Fruit fly (Drosophila melanogaster) whole organism, embryonic: ENCODE data around the gene CG5815.

Experiments used
- Atf-2 ChIP-seq: fragments of 200-800 bp; sonication (Bioruptor generic); optimal IDR thresholded peaks from 2 replicates; lab custom pipeline; 2016; ENCODE audit warnings: missing biosample characterization, missing genetic modification characterization
- Bteb2 ChIP-seq: fragments of 200-800 bp; sonication (Bioruptor generic); optimal IDR thresholded peaks from 2 replicates; lab custom pipeline; 2016; ENCODE audit warnings: missing biosample characterization, missing genetic modification characterization
- CG10209 ChIP-seq: fragments of 200-800 bp; sonication (Bioruptor generic); optimal IDR thresholded peaks from 3 replicates; lab custom pipeline; 2017; ENCODE audit warnings: missing biosample characterization, mild to moderate bottlenecking, missing genetic modification characterization, missing genetic modification reagents
- CG10543 ChIP-seq: fragments of 200-800 bp; sonication (Bioruptor generic); optimal IDR thresholded peaks from 3 replicates; lab custom pipeline; 2017; ENCODE audit warnings: missing biosample characterization, mild to moderate bottlenecking, missing genetic modification characterization, moderate library complexity
- CG11504 ChIP-seq: fragments of 200-800 bp; sonication (Bioruptor generic); optimal IDR thresholded peaks from 3 replicates; lab custom pipeline; 2019; ENCODE audit warnings: missing biosample characterization, mild to moderate bottlenecking, missing genetic modification characterization, moderate library complexity
- CG12155 ChIP-seq: fragments of 200-800 bp; sonication (Bioruptor generic); optimal IDR thresholded peaks from 3 replicates; lab custom pipeline; 2016; ENCODE audit warnings: missing biosample characterization, missing genetic modification characterization
- CG13123 ChIP-seq: fragments of 200-800 bp; sonication (Bioruptor generic); optimal IDR thresholded peaks from 2 replicates; lab custom pipeline; 2016; ENCODE audit warnings: missing biosample characterization, missing genetic modification characterization
- CG13424 ChIP-seq: fragments of 200-800 bp; sonication (Bioruptor generic); optimal IDR thresholded peaks from 2 replicates; lab custom pipeline; 2019; ENCODE audit warnings: missing biosample characterization, mild to moderate bottlenecking, missing genetic modification characterization, moderate library complexity
- CG1529 ChIP-seq: fragments of 200-800 bp; sonication (Bioruptor generic); optimal IDR thresholded peaks from 3 replicates; lab custom pipeline; 2018; ENCODE audit warnings: missing biosample characterization, missing genetic modification characterization
- CG15479 ChIP-seq: fragments of 200-800 bp; sonication (Bioruptor generic); optimal IDR thresholded peaks from 3 replicates; lab custom pipeline; 2019; ENCODE audit warnings: missing biosample characterization, mild to moderate bottlenecking, missing genetic modification characterization, moderate library complexity
- CG17328 ChIP-seq: fragments of 200-800 bp; sonication (Bioruptor generic); IDR thresholded peaks from 2 replicates; pipeline ENCODE4 v1.3.6; 2022; ENCODE audit warnings: missing biosample characterization, missing genetic modification characterization
- CG18619 ChIP-seq: fragments of 200-800 bp; sonication (Bioruptor generic); optimal IDR thresholded peaks from 3 replicates; lab custom pipeline; 2017; ENCODE audit warnings: missing biosample characterization, mild to moderate bottlenecking, missing genetic modification characterization
- CG2202 ChIP-seq: fragments of 200-800 bp; sonication (Bioruptor generic); optimal IDR thresholded peaks from 2 replicates; lab custom pipeline; 2018; ENCODE audit warnings: missing biosample characterization, mild to moderate bottlenecking, missing genetic modification characterization
- CG3065 ChIP-seq: fragments of 200-800 bp; sonication (Bioruptor generic); optimal IDR thresholded peaks from 2 replicates; lab custom pipeline; 2016; ENCODE audit warnings: missing biosample characterization, missing genetic modification characterization
- CG3281 ChIP-seq: fragments of 200-800 bp; sonication (Bioruptor generic); optimal IDR thresholded peaks from 3 replicates; lab custom pipeline; 2017; ENCODE audit warnings: missing biosample characterization, mild to moderate bottlenecking, missing genetic modification characterization
- CG3726 ChIP-seq: fragments of 200-800 bp; sonication (Bioruptor generic); IDR thresholded peaks from 3 replicates; pipeline ENCODE4, ENCODE4 v1.3.6; 2022; ENCODE audit warnings: missing biosample characterization, missing genetic modification characterization
- CG5245 ChIP-seq: fragments of 200-800 bp; sonication (Bioruptor generic); optimal IDR thresholded peaks from 3 replicates; lab custom pipeline; 2016; ENCODE audit warnings: missing biosample characterization, missing genetic modification characterization
- CG7271 ChIP-seq: fragments of 200-800 bp; sonication (Bioruptor generic); optimal IDR thresholded peaks from 2 replicates; lab custom pipeline; 2018; ENCODE audit warnings: missing biosample characterization, mild to moderate bottlenecking, missing genetic modification characterization, moderate library complexity
- CG7372 ChIP-seq: fragments of 200-800 bp; sonication (Bioruptor generic); IDR thresholded peaks from 2 replicates; pipeline ENCODE4 v1.3.6; 2022; ENCODE audit warnings: missing biosample characterization, missing genetic modification characterization
- CG8290 ChIP-seq, 3 experiments: fragments of 200-800 bp; sonication (Bioruptor generic); optimal IDR thresholded peaks; 2 replicates each; lab custom pipeline; 2016 to 2019; ENCODE audit warnings: missing biosample characterization in 3 of 3, missing genetic modification characterization in 3 of 3, mild to moderate bottlenecking in 2 of 3, moderate library complexity in 1 of 3
- CG9609 ChIP-seq: fragments of 200-800 bp; sonication (Bioruptor generic); optimal IDR thresholded peaks from 3 replicates; lab custom pipeline; 2016; ENCODE audit warnings: missing biosample characterization, missing genetic modification characterization
- CG9797 ChIP-seq: fragments of 200-800 bp; sonication (Bioruptor generic); optimal IDR thresholded peaks from 3 replicates; lab custom pipeline; 2018; ENCODE audit warnings: missing biosample characterization, mild to moderate bottlenecking, missing genetic modification characterization
- Camta ChIP-seq: fragments of 200-800 bp; sonication (Bioruptor generic); optimal IDR thresholded peaks from 2 replicates; lab custom pipeline; 2016; ENCODE audit warnings: missing biosample characterization, missing genetic modification characterization
- CoRest ChIP-seq: fragments of 200-800 bp; sonication (Bioruptor generic); optimal IDR thresholded peaks from 3 replicates; lab custom pipeline; 2018; ENCODE audit warnings: missing biosample characterization, mild to moderate bottlenecking, missing genetic modification characterization, moderate library complexity
- D19A ChIP-seq: fragments of 200-800 bp; optimal IDR thresholded peaks from 3 replicates; lab custom pipeline; 2019; ENCODE audit warnings: missing biosample characterization, mild to moderate bottlenecking, missing genetic modification characterization, moderate library complexity
- Dfd ChIP-seq, 2 experiments: fragments of >200 bp; optimal IDR thresholded peaks; 2 replicates each; lab custom pipeline; 2017; ENCODE audit warnings: missing biosample characterization in 2 of 2, missing genetic modification characterization in 2 of 2
- Dip3 ChIP-seq: fragments of 200-800 bp; sonication (Bioruptor generic); optimal IDR thresholded peaks from 3 replicates; lab custom pipeline; 2016; ENCODE audit warnings: missing biosample characterization, missing genetic modification characterization
- Hand ChIP-seq: fragments of 200-800 bp; sonication (Bioruptor generic); optimal IDR thresholded peaks from 2 replicates; lab custom pipeline; 2017; ENCODE audit warnings: mild to moderate bottlenecking, missing biosample characterization, missing genetic modification reagents, missing genetic modification characterization
- NC2β ChIP-seq: fragments of 200-800 bp; sonication (Bioruptor generic); optimal IDR thresholded peaks from 2 replicates; lab custom pipeline; 2016; ENCODE audit warnings: missing biosample characterization, missing genetic modification characterization
- NK7.1 ChIP-seq: fragments of 200-800 bp; sonication (Bioruptor generic); optimal IDR thresholded peaks from 3 replicates; lab custom pipeline; 2016; ENCODE audit warnings: missing biosample characterization, missing genetic modification characterization
- Poxn ChIP-seq: fragments of 200-800 bp; sonication (Bioruptor generic); IDR thresholded peaks from 2 replicates; pipeline ENCODE4 v1.3.6; 2022; ENCODE audit warnings: missing biosample characterization, missing genetic modification characterization
- Spps ChIP-seq: fragments of 200-800 bp; sonication (Bioruptor generic); optimal IDR thresholded peaks from 2 replicates; lab custom pipeline; 2018; ENCODE audit warnings: missing biosample characterization, mild to moderate bottlenecking, missing genetic modification characterization
- ase ChIP-seq: fragments of 200-800 bp; sonication (Bioruptor generic); IDR thresholded peaks from 3 replicates; pipeline ENCODE4 v1.3.6; 2022; ENCODE audit warnings: missing biosample characterization, missing genetic modification characterization
- ato ChIP-seq: fragments of 200-800 bp; sonication (Bioruptor generic); IDR thresholded peaks from 2 replicates; pipeline ENCODE4 v1.3.6; 2022; ENCODE audit warnings: missing biosample characterization, missing genetic modification characterization; ENCODE audit not compliant: partially characterized antibody
- bbx ChIP-seq: fragments of 200-800 bp; sonication (Bioruptor generic); IDR thresholded peaks from 2 replicates; pipeline ENCODE4 v1.3.6; 2022; ENCODE audit warnings: missing biosample characterization, missing genetic modification characterization; ENCODE audit not compliant: partially characterized antibody
- bigmax ChIP-seq: fragments of 200-800 bp; sonication (Bioruptor generic); optimal IDR thresholded peaks from 2 replicates; lab custom pipeline; 2018; ENCODE audit warnings: missing biosample characterization, mild to moderate bottlenecking, missing genetic modification characterization
- corto ChIP-seq: fragments of 200-800 bp; sonication (Bioruptor generic); optimal IDR thresholded peaks from 2 replicates; lab custom pipeline; 2016; ENCODE audit warnings: missing biosample characterization, mild to moderate bottlenecking, missing genetic modification characterization, moderate library complexity
- cwo ChIP-seq: fragments of 200-800 bp; sonication (Bioruptor generic); optimal IDR thresholded peaks from 3 replicates; lab custom pipeline; 2017; ENCODE audit warnings: missing biosample characterization, missing genetic modification characterization, mild to moderate bottlenecking, moderate library complexity, missing genetic modification reagents
- danr ChIP-seq: fragments of 200-800 bp; sonication (Bioruptor generic); IDR thresholded peaks from 2 replicates; pipeline ENCODE4 v1.3.6; 2022; ENCODE audit warnings: missing biosample characterization, missing genetic modification characterization
- fd64A ChIP-seq: fragments of 200-800 bp; sonication (Bioruptor generic); optimal IDR thresholded peaks from 3 replicates; lab custom pipeline; 2018; ENCODE audit warnings: missing biosample characterization, mild to moderate bottlenecking, missing genetic modification characterization
- hkb ChIP-seq, 2 experiments: fragments of 200-800 bp in 1 of 2; fragments of >200 bp in 1 of 2; sonication (Bioruptor generic) in 1 of 2; IDR thresholded peaks in 1 of 2; optimal IDR thresholded peaks in 1 of 2; 2 replicates each; pipeline versions ENCODE4 v1.3.6 to Lab custom; 2017 to 2022; ENCODE audit warnings: missing biosample characterization in 1 of 2, missing genetic modification characterization in 1 of 2
- kah ChIP-seq: fragments of 200-800 bp; sonication (Bioruptor generic); optimal IDR thresholded peaks from 2 replicates; lab custom pipeline; 2018; ENCODE audit warnings: missing biosample characterization, mild to moderate bottlenecking, missing genetic modification characterization
- lilli ChIP-seq: fragments of 200-800 bp; sonication (Bioruptor generic); optimal IDR thresholded peaks from 3 replicates; lab custom pipeline; 2016; ENCODE audit warnings: missing biosample characterization, missing genetic modification characterization
- lmd ChIP-seq: fragments of 200-800 bp; sonication (Bioruptor generic); IDR thresholded peaks from 2 replicates; pipeline ENCODE4 v1.3.6; 2022; ENCODE audit warnings: missing biosample characterization, missing genetic modification characterization
- odd ChIP-seq: fragments of 200-800 bp; sonication (Bioruptor generic); optimal IDR thresholded peaks from 2 replicates; lab custom pipeline; 2017; ENCODE audit warnings: missing biosample characterization, mild to moderate bottlenecking, missing genetic modification characterization
- org-1 ChIP-seq: fragments of 200-800 bp; sonication (Bioruptor generic); optimal IDR thresholded peaks from 2 replicates; lab custom pipeline; 2017; ENCODE audit warnings: missing biosample characterization, missing genetic modification characterization
- otp ChIP-seq: fragments of 200-800 bp; sonication (Bioruptor generic); IDR thresholded peaks from 3 replicates; pipeline ENCODE4, ENCODE4 v1.3.6; 2022; ENCODE audit warnings: missing biosample characterization, missing genetic modification characterization
- pan ChIP-seq, 4 experiments: fragments of >200 bp in 3 of 4; fragments of 200-800 bp in 1 of 4; sonication (Bioruptor generic) in 1 of 4; optimal IDR thresholded peaks in 3 of 4; IDR thresholded peaks in 1 of 4; 2 replicates each; pipeline versions ENCODE4 v1.3.6 to Lab custom; 2017 to 2022; ENCODE audit warnings: missing biosample characterization in 2 of 4, missing genetic modification characterization in 2 of 4, mixed read lengths in 1 of 4
- tll ChIP-seq, 2 experiments: fragments of 200-800 bp in 1 of 2; fragments of >200 bp in 1 of 2; sonication (Bioruptor generic) in 1 of 2; optimal IDR thresholded peaks; 2 replicates each; lab custom pipeline; 2017 to 2019; ENCODE audit warnings: missing biosample characterization in 2 of 2, missing genetic modification characterization in 2 of 2, mild to moderate bottlenecking in 1 of 2, moderate library complexity in 1 of 2

CG5815 gene

DNA sequence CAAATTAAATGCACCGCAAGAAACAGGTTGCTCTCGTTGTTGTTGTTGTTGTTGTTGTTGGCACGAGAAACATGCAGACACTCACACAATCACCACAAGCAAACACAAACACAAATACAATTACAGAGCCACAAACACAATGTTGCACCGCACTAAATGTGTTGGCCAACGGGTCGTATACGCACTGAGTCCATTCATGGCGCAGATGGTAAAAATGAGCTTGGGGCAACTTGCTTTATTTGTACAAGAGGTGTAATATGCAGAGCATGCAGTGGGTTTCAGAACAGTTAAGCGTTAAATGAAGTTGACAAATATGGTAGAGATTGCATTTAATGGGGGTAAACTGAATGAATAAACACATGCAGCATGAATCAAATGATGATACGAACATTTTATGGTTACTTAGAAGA, 25.6 kb downstream of the CG5815 start (continued):
- TF ChIP-seq CG9797 (GFP tag; lab: Kevin White, UChicago) (no peak), kah (GFP tag; lab: Kevin White, UChicago) (no peak), CG13424 (peak; percentile 24), CG7372 (GFP tag; lab: Robert Waterston, UW) (peak; percentile 41), CG13123 (no peak), tll (GFP tag; optimal IDR thresholded peaks at IDR 0.05; lab: Kevin White, UChicago) (no peak), CG12155 (GFP tag; lab: Kevin White, UChicago) (no peak), Bteb2 (GFP tag; lab: Kevin White, UChicago) (no peak), odd (GFP tag; lab: Kevin White, UChicago) (peak; percentile 63), CG18619 (peak; percentile 27), D19A (tag; lab: Kevin White, UChicago) (peak; percentile 42), CG10543 (no peak), Hand (GFP tag; lab: Kevin White, UChicago) (no peak), org-1 (GFP tag; lab: Kevin White, UChicago) (peak; percentile 61), danr (GFP tag; lab: Robert Waterston, UW) (no peak), NC2β (no peak), corto (GFP tag; lab: Kevin White, UChicago) (no peak), cwo (GFP tag; lab: Kevin White, UChicago) (peak; percentile 2), Poxn (GFP tag; lab: Robert Waterston, UW) (no peak), Dfd (GFP tag; optimal IDR thresholded peaks at IDR 0.05; lab: Kevin White, UChicago) (no peak), bigmax (GFP tag; lab: Kevin White, UChicago) (peak; percentile 23), Camta (GFP tag; lab: Kevin White, UChicago) (peak; percentile 6), lmd (GFP tag; lab: Robert Waterston, UW) (no peak), Spps (no peak), CG8290 (GFP tag; optimal IDR thresholded peaks at IDR 0.05; lab: Kevin White, UChicago) (peak; percentile 26), CG8290 (tag; optimal IDR thresholded peaks at IDR 0.05; lab: Kevin White, UChicago) (peak; percentile 25 to 38), lilli (GFP tag; lab: Kevin White, UChicago) (no peak), Atf-2 (GFP tag; lab: Kevin White, UChicago) (no peak), CG17328 (no peak), Dip3 (GFP tag; lab: Kevin White, UChicago) (no peak), CG15479 (no peak), CG3065 (GFP tag; lab: Kevin White, UChicago) (no peak), bbx (GFP tag; lab: Robert Waterston, UW) (no peak), ato (no peak), fd64A (GFP tag; lab: Kevin White, UChicago) (peak; percentile 71), otp (GFP tag; lab: Robert Waterston, UW) (0 out of 3 replicates have a peak, but pooled peaks have one; percentile 50), CG7271 (tag; lab: Kevin White, UChicago) (peak; percentile 11), CG1529 (GFP tag; lab: Kevin White, UChicago) (peak; percentile 64), CG3726 (GFP tag; lab: Robert Waterston, UW) (no peak), CG3281 (GFP tag; lab: Kevin White, UChicago) (no peak), CG10209 (GFP tag; lab: Kevin White, UChicago) (peak; percentile 11), CoRest (peak; percentile 22), ase (GFP tag; lab: Robert Waterston, UW) (no peak), NK7.1 (no peak), CG11504 (tag; lab: Kevin White, UChicago) (peak; percentile 62), CG2202 (peak; percentile 34), CG5245 (GFP tag; lab: Kevin White, UChicago) (no peak), hkb (optimal IDR thresholded peaks at IDR 0.05; lab: Kevin White, UChicago) (no peak), hkb (GFP tag; IDR thresholded peaks at IDR 0.05; lab: Robert Waterston, UW) (peak; percentile 43; the same call in 1 of the 2 replicates), CG9609 (GFP tag; lab: Kevin White, UChicago) (no peak), pan (optimal IDR thresholded peaks at IDR 0.05; lab: Kevin White, UChicago) (no peak), pan (GFP tag; optimal IDR thresholded peaks at IDR 0.05 in 1 of 2, IDR thresholded peaks at IDR 0.05 in 1 of 2) (no peak)
